Worm (Caenorhabditis elegans) whole organism, L4/young adult: ENCODE measurements around the gene E02A10.3.

Source experiments
- dao-5 ChIP-seq: sonication (generic microtip); optimal IDR thresholded peaks from 2 replicates; lab custom pipeline; 2016; ENCODE audit warnings: missing genotype, missing genetic modification characterization, moderate library complexity, missing compliant biosample characterization
- him-1 ChIP-seq: sonication (generic microtip); optimal IDR thresholded peaks from 2 replicates; lab custom pipeline; 2016; ENCODE audit warnings: missing genotype, missing genetic modification reagents, missing genetic modification characterization, missing compliant biosample characterization

DNA sequence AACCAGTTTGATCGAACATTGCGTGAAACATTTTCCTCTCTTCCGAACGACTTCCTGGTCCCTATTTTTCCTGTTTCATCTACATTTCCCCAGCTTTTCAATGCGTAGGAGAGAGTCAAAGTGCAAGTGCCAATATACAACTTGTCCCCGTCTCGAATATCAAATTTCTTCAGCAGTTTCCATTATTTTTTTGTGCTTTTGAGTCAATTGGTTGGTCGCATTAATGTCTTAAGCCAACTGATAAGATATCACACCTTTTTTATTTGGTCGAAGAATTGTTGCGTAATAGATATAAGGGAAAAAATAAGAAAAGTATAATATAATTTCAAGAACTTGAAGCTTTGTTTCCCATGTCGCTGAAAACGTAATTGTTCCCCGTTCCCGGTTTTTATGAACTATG, 47.0 kb upstream of the E02A10.3 start:
- TF ChIP-seq him-1 (tag; lab: Kevin White, UChicago) (no peak), dao-5 (tag; lab: Kevin White, UChicago) (no peak)
